Worm (Caenorhabditis elegans): ENCODE measurements around the gene srbc-8.
A peak's percentile ranks its signal among the peaks of the same experiment; 100 is the strongest.
"Not testable (repeated sequence)": the region's sequence is repeated elsewhere in the genome, so short reads cannot be mapped to it uniquely, and the experiment has no call there.

srbc-8 gene

ce11 chrV:7520077-7520476 lies 35.2 kb upstream of the srbc-8 start, which contains the start of gene srb-19:
TSS of gene srb-19 (minus strand) at chrV:7520177.
- TF ChIP-seq sma-3 (GFP tag; optimal IDR thresholded peaks at IDR 0.05): no peak
- TF ChIP-seq mbf-1 (tag; optimal IDR thresholded peaks at IDR 0.05): no peak
- no peak for TF ChIP-seq skn-1 (tag; optimal IDR thresholded peaks at IDR 0.05)
- TF ChIP-seq unc-62 (GFP tag; optimal IDR thresholded peaks at IDR 0.05): no peak
- TF ChIP-seq lin-11 (tag; optimal IDR thresholded peaks at IDR 0.05): no peak
- TF ChIP-seq unc-39 (tag; optimal IDR thresholded peaks at IDR 0.05): no peak
- no peak for TF ChIP-seq alr-1 (tag; optimal IDR thresholded peaks at IDR 0.05)
- no peak for TF ChIP-seq ztf-11 (tag; optimal IDR thresholded peaks at IDR 0.05)
- no peak for TF ChIP-seq elt-1 (tag; optimal IDR thresholded peaks at IDR 0.05)
- no peak for TF ChIP-seq nhr-10 (tag; optimal IDR thresholded peaks at IDR 0.05)
- no peak for TF ChIP-seq R02D3.7 (tag; optimal IDR thresholded peaks at IDR 0.05)
- no peak for TF ChIP-seq dmd-4 (tag; optimal IDR thresholded peaks at IDR 0.05)
- TF ChIP-seq snpc-4 (tag; optimal IDR thresholded peaks at IDR 0.05): no peak
- no peak for TF ChIP-seq sem-4 (tag; optimal IDR thresholded peaks at IDR 0.05)
- TF ChIP-seq ama-1 (optimal IDR thresholded peaks at IDR 0.05): no peak
- TF ChIP-seq nhr-129 (tag; optimal IDR thresholded peaks at IDR 0.05): no peak
- TF ChIP-seq F13H6.1 (tag; optimal IDR thresholded peaks at IDR 0.05): no peak
- TF ChIP-seq elt-3 (tag; optimal IDR thresholded peaks at IDR 0.05): no peak
- TF ChIP-seq lin-13 (GFP tag; optimal IDR thresholded peaks at IDR 0.05): no peak
- no peak for TF ChIP-seq blmp-1 (tag; optimal IDR thresholded peaks at IDR 0.05; ENCODE audit: insufficient read depth)

ce11 chrV:7514939-7515338 lies 30.0 kb upstream of the srbc-8 start, which contains the start of gene srb-18:
TSS of gene srb-18 (plus strand) at chrV:7515239.
- TF ChIP-seq egl-27 (tag; optimal IDR thresholded peaks at IDR 0.05) (no peak), nhr-25 (tag; optimal IDR thresholded peaks at IDR 0.05) (no peak), F13H6.1 (tag; optimal IDR thresholded peaks at IDR 0.05) (no peak), ZK546.5 (tag; optimal IDR thresholded peaks at IDR 0.05) (no peak), skn-1 (tag; optimal IDR thresholded peaks at IDR 0.05) (no peak), mab-5 (tag; optimal IDR thresholded peaks at IDR 0.05) (no peak), unc-62 (GFP tag; optimal IDR thresholded peaks at IDR 0.05) (no peak), C34F6.9 (tag; optimal IDR thresholded peaks at IDR 0.05) (no peak), nhr-11 (tag; optimal IDR thresholded peaks at IDR 0.05) (no peak), gmeb-1 (tag; optimal IDR thresholded peaks at IDR 0.05) (no peak), ceh-82 (tag; optimal IDR thresholded peaks at IDR 0.05) (no peak), peb-1 (tag; optimal IDR thresholded peaks at IDR 0.05) (no peak), nhr-129 (tag; optimal IDR thresholded peaks at IDR 0.05) (no peak), nhr-10 (tag; optimal IDR thresholded peaks at IDR 0.05) (no peak), R02D3.7 (tag; optimal IDR thresholded peaks at IDR 0.05) (no peak), lsy-2 (tag; optimal IDR thresholded peaks at IDR 0.05) (no peak), crh-2 (tag; optimal IDR thresholded peaks at IDR 0.05) (no peak), zag-1 (tag; optimal IDR thresholded peaks at IDR 0.05) (no peak), ceh-16 (tag; optimal IDR thresholded peaks at IDR 0.05) (no peak)

- TF ChIP-seq dmd-4, ceh-82, ztf-11 (tag; optimal IDR thresholded peaks at IDR 0.05): not testable (repeated sequence)
Measured at ce11 chrV:7511465-7511864, 26.6 kb upstream of the srbc-8 start, which contains the start of gene nhr-171. TSS of gene nhr-171 (plus strand) at chrV:7511765.

ce11 chrV:7508566-7509044 lies 23.7 kb upstream of the srbc-8 start, which contains the start of the genes str-31 and nhr-172:
TSS of gene str-31 (minus strand) at chrV:7508666.
TSS of gene nhr-172 (plus strand) at chrV:7508994.
- TF ChIP-seq sma-9 (GFP tag; optimal IDR thresholded peaks at IDR 0.05) (peak; percentile 1), sma-9 (tag; optimal IDR thresholded peaks at IDR 0.05) (no peak), unc-62 (GFP tag; optimal IDR thresholded peaks at IDR 0.05) (no peak)

- TF ChIP-seq elt-1 (tag; optimal IDR thresholded peaks at IDR 0.05) (no peak), snpc-4 (tag; optimal IDR thresholded peaks at IDR 0.05) (no peak), sma-9 (GFP tag; optimal IDR thresholded peaks at IDR 0.05) (peak; percentile 34), sma-9 (tag; optimal IDR thresholded peaks at IDR 0.05) (no peak), nhr-21 (tag; optimal IDR thresholded peaks at IDR 0.05) (peak; percentile 10), blmp-1 (tag; optimal IDR thresholded peaks at IDR 0.05; ENCODE audit: insufficient read depth) (no peak), lin-11 (tag; optimal IDR thresholded peaks at IDR 0.05) (no peak), nhr-12 (tag; optimal IDR thresholded peaks at IDR 0.05) (no peak), lsy-2 (tag; optimal IDR thresholded peaks at IDR 0.05) (no peak), F13H6.1 (tag; optimal IDR thresholded peaks at IDR 0.05) (no peak), alr-1 (tag; optimal IDR thresholded peaks at IDR 0.05) (no peak), nhr-237 (tag; optimal IDR thresholded peaks at IDR 0.05) (no peak), ZK546.5 (tag; optimal IDR thresholded peaks at IDR 0.05) (no peak), ztf-11 (tag; optimal IDR thresholded peaks at IDR 0.05) (no peak), sma-3 (GFP tag; optimal IDR thresholded peaks at IDR 0.05) (no peak), unc-62 (GFP tag; optimal IDR thresholded peaks at IDR 0.05) (no peak)
Measured at ce11 chrV:7506207-7506606, 21.3 kb upstream of the srbc-8 start.
